Worm (Caenorhabditis elegans) whole organism, midembryonic: ENCODE results near the gene col-73.
"Not testable (repeated sequence)": the region's sequence is repeated elsewhere in the genome, so short reads cannot be mapped to it uniquely, and the experiment has no call there.

Experiments
- T22C8.4 ChIP-seq: fragments of 200-800 bp; sonication (Bioruptor generic); IDR thresholded peaks from 2 replicates; pipeline ENCODE4 v1.3.6; 2022; ENCODE audit warnings: missing genetic modification characterization, missing compliant biosample characterization
- cog-1 ChIP-seq: sonication (generic microtip); optimal IDR thresholded peaks from 2 replicates; lab custom pipeline; 2016; ENCODE audit warnings: missing genetic modification characterization, missing compliant biosample characterization
- flt-1 ChIP-seq: fragments of 200-800 bp; sonication (Bioruptor generic); IDR thresholded peaks from 2 replicates; pipeline ENCODE4 v1.3.6; 2022; ENCODE audit warnings: missing genetic modification characterization, missing compliant biosample characterization
- klf-2 ChIP-seq: fragments of 200-800 bp; sonication (Bioruptor generic); conservative IDR thresholded peaks from 2 replicates; pipeline ENCODE4 v1.3.6; 2022; ENCODE audit warnings: missing genetic modification reagents, missing genetic modification characterization, missing compliant biosample characterization
- med-1 ChIP-seq: sonication (generic microtip); optimal IDR thresholded peaks from 2 replicates; lab custom pipeline; 2017; ENCODE audit warnings: missing genetic modification characterization, mild to moderate bottlenecking, missing compliant biosample characterization, antibody characterized with exemption, missing genetic modification reagents; ENCODE audit not compliant: insufficient read depth
- ref-1 ChIP-seq: fragments of 200-800 bp; sonication (Bioruptor generic); conservative IDR thresholded peaks from 2 replicates; pipeline ENCODE4 v1.3.6; 2022; ENCODE audit warnings: missing genetic modification reagents, missing genetic modification characterization, missing compliant biosample characterization
- tab-1 ChIP-seq: fragments of 200-800 bp; sonication (Bioruptor generic); IDR thresholded peaks from 2 replicates; pipeline ENCODE4 v1.3.6; 2022; ENCODE audit warnings: missing genetic modification characterization, missing compliant biosample characterization
- ztf-23 ChIP-seq: fragments of 200-800 bp; sonication (Bioruptor generic); IDR thresholded peaks from 2 replicates; pipeline ENCODE4 v1.3.6; 2022; ENCODE audit warnings: missing genetic modification reagents, missing genetic modification characterization, missing compliant biosample characterization
- ztf-29 ChIP-seq: fragments of 200-800 bp; sonication (Bioruptor generic); IDR thresholded peaks from 2 replicates; pipeline ENCODE4 v1.3.6; 2022; ENCODE audit warnings: missing genetic modification reagents, missing genetic modification characterization, missing compliant biosample characterization

col-73 gene

DNA sequence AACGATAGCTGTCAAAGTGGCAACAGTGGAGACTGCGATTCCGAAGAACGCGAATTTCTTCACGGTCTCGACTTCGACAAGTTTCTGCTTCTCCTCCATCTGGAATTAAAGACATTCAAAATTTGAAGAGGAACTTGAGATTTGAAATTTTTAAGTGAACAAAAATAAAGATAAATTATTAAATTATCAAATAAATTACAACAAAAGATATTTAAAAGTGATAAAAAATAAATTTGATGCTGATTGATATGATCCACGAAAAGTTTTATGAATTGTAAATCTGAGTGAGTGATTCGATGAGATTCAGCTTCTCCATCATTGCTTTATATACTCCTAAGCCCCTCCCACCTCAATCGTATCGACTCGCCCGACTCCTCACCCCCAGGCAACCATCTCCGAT is 5.5 kb downstream of the col-73 start, which contains the start of gene col-17:
Gene col-17, minus strand, starts transcription at position 101 of the 400 bp plus-strand sequence.
- TF ChIP-seq T22C8.4 (GFP tag; lab: Robert Waterston, UW) (no peak), ztf-29 (GFP tag; lab: Robert Waterston, UW) (no peak), cog-1 (tag; lab: Kevin White, UChicago) (no peak), tab-1 (GFP tag; lab: Robert Waterston, UW) (no peak), flt-1 (GFP tag; lab: Robert Waterston, UW) (no peak), ztf-23 (GFP tag; lab: Robert Waterston, UW) (no peak), med-1 (GFP tag; lab: Kevin White, UChicago) (no peak), klf-2 (no peak), ref-1 (GFP tag; lab: Robert Waterston, UW) (no peak)

DNA sequence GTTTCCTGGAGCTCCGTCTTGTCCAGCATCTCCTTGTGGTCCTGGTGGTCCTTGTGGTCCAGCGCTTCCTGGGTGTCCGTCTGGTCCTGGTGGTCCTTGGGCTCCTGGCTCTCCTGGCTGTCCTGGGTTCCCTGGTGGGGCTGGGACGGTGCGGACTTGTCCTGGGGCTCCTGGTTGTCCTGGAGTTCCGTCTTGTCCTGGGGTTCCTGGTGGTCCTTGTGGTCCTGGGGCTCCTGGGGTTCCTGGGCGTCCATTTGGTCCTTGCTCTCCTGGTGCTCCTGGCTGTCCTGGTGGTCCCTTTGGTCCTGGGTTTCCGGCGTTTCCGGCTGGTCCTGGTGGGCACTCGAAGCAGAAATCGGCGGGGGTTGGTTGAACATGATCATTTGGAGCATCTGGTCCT is 6.1 kb downstream of the col-73 start:
- 0 out of 2 replicates have a peak, but pooled peaks have one; percentile 13 for TF ChIP-seq flt-1 (GFP tag; lab: Robert Waterston, UW)

DNA sequence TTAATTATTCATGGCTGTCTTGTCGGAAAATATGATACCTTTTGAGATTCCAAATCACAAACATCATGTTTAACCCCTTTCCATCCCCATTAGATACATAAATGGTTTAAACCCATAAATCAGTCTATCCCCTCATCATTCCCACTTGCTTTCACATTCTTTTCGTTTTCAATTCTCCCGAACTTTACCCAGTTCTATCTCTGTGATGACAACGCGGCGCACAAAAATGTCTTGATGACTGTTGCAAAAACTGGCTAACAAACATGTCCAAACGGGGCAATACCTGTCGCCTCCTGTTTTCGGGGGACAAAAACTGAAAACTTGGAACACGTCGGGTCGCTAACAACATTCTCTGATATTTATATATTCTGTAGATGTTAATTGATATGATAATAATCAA is 6.9 kb downstream of the col-73 start:
- no peak for TF ChIP-seq med-1 (GFP tag; lab: Kevin White, UChicago)
- TF ChIP-seq ztf-23 (GFP tag; lab: Robert Waterston, UW): no peak
- no peak for TF ChIP-seq flt-1 (GFP tag; lab: Robert Waterston, UW)
- TF ChIP-seq T22C8.4 (GFP tag; lab: Robert Waterston, UW): no peak
- no peak for TF ChIP-seq cog-1 (tag; lab: Kevin White, UChicago)
- no peak for TF ChIP-seq ref-1 (GFP tag; lab: Robert Waterston, UW)
- no peak for TF ChIP-seq ztf-29 (GFP tag; lab: Robert Waterston, UW)
- no peak for TF ChIP-seq klf-2

DNA sequence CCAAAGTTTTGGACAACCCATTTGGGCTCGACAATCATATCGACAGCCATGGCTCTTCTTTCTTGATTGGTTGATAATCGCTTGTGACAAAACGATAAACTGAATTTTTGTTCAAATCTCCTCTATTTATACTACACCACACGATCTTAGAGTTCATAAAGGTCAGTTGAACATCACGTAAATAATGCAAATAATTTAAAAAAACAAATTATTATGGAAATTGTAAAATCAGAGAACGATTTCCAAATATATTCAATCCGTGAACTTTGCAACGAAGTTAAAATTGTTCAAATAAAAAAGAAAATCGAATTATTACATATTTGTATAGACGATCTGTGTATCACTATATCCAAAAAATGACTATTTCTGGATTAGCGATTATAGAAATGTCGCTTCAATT is 9.6 kb downstream of the col-73 start, which contains the start of the genes mpst-4 and F11G11.14:
Gene mpst-4, minus strand, starts transcription at position 101 of the 400 bp plus-strand sequence.
Gene F11G11.14, plus strand, starts transcription at position 325 of the 400 bp plus-strand sequence.
- TF ChIP-seq ztf-29 (GFP tag; lab: Robert Waterston, UW) (no peak), tab-1 (GFP tag; lab: Robert Waterston, UW) (no peak), cog-1 (tag; lab: Kevin White, UChicago) (no peak), flt-1 (GFP tag; lab: Robert Waterston, UW) (no peak), ref-1 (GFP tag; lab: Robert Waterston, UW) (no peak), ztf-23 (GFP tag; lab: Robert Waterston, UW) (no peak), T22C8.4 (GFP tag; lab: Robert Waterston, UW) (no peak), klf-2 (no peak), med-1 (GFP tag; lab: Kevin White, UChicago) (no peak)

DNA sequence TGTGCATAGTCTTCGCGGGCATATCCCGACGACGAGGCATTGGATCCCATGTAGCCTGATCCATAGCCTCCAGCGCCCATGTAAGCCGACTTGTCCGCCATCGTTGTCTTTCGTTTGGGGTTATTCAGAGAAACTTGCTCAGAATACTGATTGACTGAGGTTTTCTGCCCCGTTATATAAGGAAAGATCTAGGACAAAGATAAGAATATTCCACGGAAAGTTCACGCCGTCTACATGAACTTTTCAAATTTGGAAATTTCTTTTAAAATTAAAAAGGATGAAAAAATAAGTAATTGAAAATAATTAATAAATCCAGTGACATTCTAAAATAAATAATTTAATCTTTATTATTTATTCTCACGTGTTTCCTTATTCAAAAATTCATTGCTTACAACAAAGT is 12.7 kb downstream of the col-73 start, which contains the start of the genes nspd-5 and F11G11.4:
Gene nspd-5, minus strand, starts transcription at position 101 of the 400 bp plus-strand sequence.
Gene F11G11.4, plus strand, starts transcription at position 335 of the 400 bp plus-strand sequence.
- TF ChIP-seq T22C8.4 (GFP tag; lab: Robert Waterston, UW); ztf-23 (GFP tag; lab: Robert Waterston, UW); klf-2: not testable (repeated sequence)

DNA sequence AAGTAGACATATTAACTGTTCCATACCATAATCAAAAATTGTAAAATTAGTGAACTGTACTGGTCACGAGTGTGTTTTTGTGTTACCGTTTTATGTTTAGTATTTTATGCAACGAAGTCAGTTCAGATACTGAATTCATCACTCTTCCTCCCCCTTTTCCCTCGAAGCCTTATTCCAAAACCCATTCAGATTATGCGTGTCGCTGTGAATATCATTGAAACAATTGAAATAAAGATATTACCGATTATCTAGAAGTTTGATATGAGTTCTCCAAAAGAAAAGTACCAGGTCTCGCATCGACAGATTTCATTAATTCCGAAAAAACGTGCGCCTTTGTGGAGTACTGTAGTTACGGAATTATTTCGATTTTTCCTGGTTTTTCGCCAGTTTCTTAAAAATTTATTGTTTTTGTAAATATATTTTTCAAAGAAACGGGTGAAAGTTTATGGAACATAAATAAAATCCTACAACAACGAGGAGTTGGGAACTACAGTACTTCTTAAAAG is 14.0 kb downstream of the col-73 start:
- TF ChIP-seq flt-1 (GFP tag; lab: Robert Waterston, UW) (no peak), ztf-23 (GFP tag; lab: Robert Waterston, UW) (no peak), T22C8.4 (GFP tag; lab: Robert Waterston, UW) (no peak), tab-1 (GFP tag; lab: Robert Waterston, UW) (no peak), ztf-29 (GFP tag; lab: Robert Waterston, UW) (no peak), cog-1 (tag; lab: Kevin White, UChicago) (no peak), ref-1 (GFP tag; lab: Robert Waterston, UW) (no peak), med-1 (GFP tag; lab: Kevin White, UChicago) (no peak), klf-2 (no peak)

DNA sequence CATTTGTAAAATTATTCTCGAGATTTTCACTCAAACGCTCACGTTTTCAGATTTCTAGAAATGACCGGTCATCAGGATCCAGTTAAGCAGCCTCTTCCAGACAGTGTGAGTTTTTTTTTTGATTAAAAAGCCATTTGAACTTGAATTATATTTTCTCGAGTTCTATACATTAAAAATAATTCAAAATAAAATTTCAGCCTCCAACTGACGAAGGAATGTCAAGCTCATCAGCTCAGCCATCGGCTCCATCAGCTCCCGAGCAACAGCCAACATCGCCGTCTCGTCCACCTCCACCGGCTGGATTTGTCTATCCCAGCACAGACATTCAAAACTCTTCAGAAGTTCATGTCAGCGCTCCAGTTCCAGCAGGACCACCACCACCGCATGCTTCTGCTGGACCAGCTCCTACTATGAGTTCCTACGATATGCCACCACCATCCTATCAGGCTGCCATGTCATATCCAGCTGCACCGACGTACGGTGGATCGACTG is 15.0 kb downstream of the col-73 start, which contains the start of gene F11G11.5:
Gene F11G11.5, plus strand, starts transcription at position 51 of the 492 bp plus-strand sequence.
- TF ChIP-seq flt-1 (GFP tag; lab: Robert Waterston, UW) (no peak), klf-2 (no peak), cog-1 (tag; lab: Kevin White, UChicago) (no peak), ztf-29 (GFP tag; lab: Robert Waterston, UW) (no peak), tab-1 (GFP tag; lab: Robert Waterston, UW) (no peak), T22C8.4 (GFP tag; lab: Robert Waterston, UW) (no peak), ref-1 (GFP tag; lab: Robert Waterston, UW) (no peak), ztf-23 (GFP tag; lab: Robert Waterston, UW) (no peak), med-1 (GFP tag; lab: Kevin White, UChicago) (no peak)

DNA sequence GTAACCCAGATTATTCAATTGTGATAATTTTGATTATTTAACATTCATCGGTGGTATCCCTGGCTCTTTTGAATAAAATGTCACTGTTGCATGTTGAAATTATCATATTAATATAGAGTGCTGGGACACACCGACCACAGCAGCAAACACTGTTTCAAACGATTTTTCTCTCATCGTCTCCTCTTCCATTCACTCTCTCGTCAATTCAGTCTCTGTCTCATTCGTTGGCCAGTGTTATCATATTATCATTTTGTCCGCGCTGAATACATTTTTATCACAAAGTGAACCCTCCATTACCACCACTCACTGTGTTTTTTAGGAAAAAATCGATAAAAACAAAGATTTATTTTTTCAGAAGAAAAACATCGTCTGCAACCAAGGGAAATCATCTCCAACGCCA is 15.8 kb downstream of the col-73 start:
- TF ChIP-seq ref-1 (GFP tag; lab: Robert Waterston, UW) (no peak), med-1 (GFP tag; lab: Kevin White, UChicago) (no peak), T22C8.4 (GFP tag; lab: Robert Waterston, UW) (0 out of 2 replicates have a peak, but pooled peaks have one; percentile 13), ztf-23 (GFP tag; lab: Robert Waterston, UW) (0 out of 2 replicates have a peak, but pooled peaks have one; percentile 24), flt-1 (GFP tag; lab: Robert Waterston, UW) (no peak), ztf-29 (GFP tag; lab: Robert Waterston, UW) (no peak), cog-1 (tag; lab: Kevin White, UChicago) (no peak), klf-2 (no peak)

DNA sequence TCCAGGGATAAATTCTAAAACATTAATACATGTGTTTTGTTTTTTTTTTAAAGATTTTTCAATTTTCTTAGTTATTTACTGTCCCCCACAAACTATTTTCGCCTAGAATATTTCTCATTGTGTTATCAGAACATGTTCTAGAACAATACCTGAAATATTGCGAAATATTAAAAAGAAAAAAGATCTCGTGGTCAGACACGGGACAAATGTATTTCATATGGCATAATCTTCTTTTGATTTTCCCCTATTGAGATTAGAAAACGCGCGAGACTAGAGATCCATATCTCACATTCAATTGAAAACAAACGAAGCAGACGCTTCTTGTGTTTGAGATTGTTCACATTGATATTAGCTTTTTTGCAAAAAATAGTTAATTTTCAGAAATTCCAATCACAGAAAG is 16.8 kb downstream of the col-73 start:
- TF ChIP-seq med-1 (GFP tag; lab: Kevin White, UChicago) (no peak), ztf-23 (GFP tag; lab: Robert Waterston, UW) (no peak), ztf-29 (GFP tag; lab: Robert Waterston, UW) (no peak), tab-1 (GFP tag; lab: Robert Waterston, UW) (no peak), T22C8.4 (GFP tag; lab: Robert Waterston, UW) (no peak), ref-1 (GFP tag; lab: Robert Waterston, UW) (no peak), flt-1 (GFP tag; lab: Robert Waterston, UW) (no peak), cog-1 (tag; lab: Kevin White, UChicago) (no peak), klf-2 (no peak)
